Fruit fly (Drosophila melanogaster): ENCODE data around the gene CG14770.
A peak's percentile ranks its signal among the peaks of the same experiment; 100 is the strongest.

Gene CG14770

dm6 chrX:1341528-1341927 lies 27.5 kb upstream of the CG14770 start, which contains the start of gene CG11409:
Gene CG11409, minus strand, starts transcription at chrX:1341587.
- no peak for TF ChIP-seq Hr39 (optimal IDR thresholded peaks at IDR 0.05)
- TF ChIP-seq Dp (GFP tag; optimal IDR thresholded peaks at IDR 0.05), result no peak
- no peak for TF ChIP-seq CG6765 (GFP tag; optimal IDR thresholded peaks at IDR 0.05)
- TF ChIP-seq gce (GFP tag; IDR thresholded peaks at IDR 0.05), result no peak
- TF ChIP-seq Asciz (GFP tag; optimal IDR thresholded peaks at IDR 0.05), result no peak
- TF ChIP-seq tx (GFP tag; optimal IDR thresholded peaks at IDR 0.05), result no peak
- TF ChIP-seq z (GFP tag; IDR thresholded peaks at IDR 0.05), result no peak
- TF ChIP-seq grau (tag; optimal IDR thresholded peaks at IDR 0.05), result peak; percentile 59
- TF ChIP-seq sens (GFP tag), result peak; percentile 57
- TF ChIP-seq CG11093 (GFP tag; IDR thresholded peaks at IDR 0.05), result no peak
- no peak for TF ChIP-seq CG11398 (GFP tag; optimal IDR thresholded peaks at IDR 0.05)
- peak; percentile 41 for TF ChIP-seq Myb (GFP tag; optimal IDR thresholded peaks at IDR 0.05)
- no peak for TF ChIP-seq ERR (GFP tag; optimal IDR thresholded peaks at IDR 0.05)
- no peak for TF ChIP-seq CG10431 (GFP tag; optimal IDR thresholded peaks at IDR 0.05)
- TF ChIP-seq CG10959 (GFP tag; IDR thresholded peaks at IDR 0.05), result no peak
- TF ChIP-seq CG1647 (GFP tag; optimal IDR thresholded peaks at IDR 0.05), result no peak
- no peak for TF ChIP-seq Dll (GFP tag; IDR thresholded peaks at IDR 0.05; ENCODE audit: partially characterized antibody)
- no peak for TF ChIP-seq D (optimal IDR thresholded peaks at IDR 0.05)
- no peak for TF ChIP-seq D (GFP tag; optimal IDR thresholded peaks at IDR 0.05)
- no peak for TF ChIP-seq PHDP (tag; optimal IDR thresholded peaks at IDR 0.05)
- TF ChIP-seq CG11456 (GFP tag; IDR thresholded peaks at IDR 0.05), result no peak
- no peak for TF ChIP-seq Atf-2 (GFP tag; optimal IDR thresholded peaks at IDR 0.05)
- TF ChIP-seq bigmax (GFP tag; optimal IDR thresholded peaks at IDR 0.05), result no peak
- TF ChIP-seq CG17385 (GFP tag; optimal IDR thresholded peaks at IDR 0.05), result peak; percentile 82
- no peak for TF ChIP-seq Deaf1 (tag; optimal IDR thresholded peaks at IDR 0.05)

- TF ChIP-seq row (GFP tag; IDR thresholded peaks at IDR 0.05) (peak; percentile 52; the same call in 2 of the 3 replicates), CG18262 (tag; optimal IDR thresholded peaks at IDR 0.05) (peak; percentile 16), Lpt (GFP tag; optimal IDR thresholded peaks at IDR 0.05) (no peak), bcd (GFP tag; optimal IDR thresholded peaks at IDR 0.05) (peak; percentile 11), ERR (GFP tag; optimal IDR thresholded peaks at IDR 0.05) (no peak), prd (optimal IDR thresholded peaks at IDR 0.05) (no peak), prd (GFP tag; IDR thresholded peaks at IDR 0.05) (no peak), twi (tag; optimal IDR thresholded peaks at IDR 0.05) (peak; percentile 38), CG10267 (tag; optimal IDR thresholded peaks at IDR 0.05) (peak; percentile 34), unc-4 (GFP tag; IDR thresholded peaks at IDR 0.05; ENCODE audit: partially characterized antibody) (peak; percentile 96), vnd (GFP tag; IDR thresholded peaks at IDR 0.05; ENCODE audit: partially characterized antibody) (peak; percentile 96), croc (GFP tag; conservative IDR thresholded peaks at IDR 0.05) (no peak), CG34376 (GFP tag; optimal IDR thresholded peaks at IDR 0.05) (no peak), CG8924 (tag; optimal IDR thresholded peaks at IDR 0.05) (peak; percentile 30), bigmax (GFP tag; optimal IDR thresholded peaks at IDR 0.05) (peak; percentile 67), org-1 (GFP tag; optimal IDR thresholded peaks at IDR 0.05) (no peak), trem (tag; optimal IDR thresholded peaks at IDR 0.05) (peak; percentile 51), esg (GFP tag; conservative IDR thresholded peaks at IDR 0.05) (no peak), sug (tag; optimal IDR thresholded peaks at IDR 0.05) (peak; percentile 13), CG16863 (GFP tag; optimal IDR thresholded peaks at IDR 0.05) (no peak), inv (GFP tag; IDR thresholded peaks at IDR 0.05; ENCODE audit: partially characterized antibody) (peak; percentile 93), CG2116 (GFP tag; optimal IDR thresholded peaks at IDR 0.05) (peak; percentile 66), HLH4C (GFP tag; IDR thresholded peaks at IDR 0.05; ENCODE audit: partially characterized antibody) (peak; percentile 97), bbx (GFP tag; IDR thresholded peaks at IDR 0.05; ENCODE audit: partially characterized antibody) (peak; percentile 97), phol (tag; optimal IDR thresholded peaks at IDR 0.05) (peak; percentile 12), CG8290 (GFP tag; optimal IDR thresholded peaks at IDR 0.05) (peak; percentile 1), CG8290 (tag; optimal IDR thresholded peaks at IDR 0.05) (peak in 1 of 2 experiments; percentile 36), cg (GFP tag; optimal IDR thresholded peaks at IDR 0.05) (peak; percentile 95), btn (GFP tag; optimal IDR thresholded peaks at IDR 0.05) (no peak), sna (GFP tag; IDR thresholded peaks at IDR 0.05; ENCODE audit: partially characterized antibody) (peak; percentile 94)
Observed at dm6 chrX:1341944-1342392, 27.1 kb upstream of the CG14770 start, which contains the start of gene Naa30A. Gene Naa30A, plus strand, starts transcription at chrX:1342106.
